Fruit fly (Drosophila melanogaster) whole organism, embryonic: ENCODE measurements around the gene Bicra.
A peak's percentile ranks its signal among the peaks of the same experiment; 100 is the strongest.

Experiments
- Atf-2 ChIP-seq: fragments of 200-800 bp; sonication (Bioruptor generic); optimal IDR thresholded peaks from 2 replicates; lab custom pipeline; 2016; ENCODE audit warnings: missing biosample characterization, missing genetic modification characterization
- B-H1 ChIP-seq: fragments of 200-800 bp; sonication (Bioruptor generic); IDR thresholded peaks from 3 replicates; pipeline ENCODE4 v1.3.6; 2022; ENCODE audit warnings: missing biosample characterization, missing genetic modification characterization
- Bgb ChIP-seq: fragments of 200-800 bp; sonication (Bioruptor generic); IDR thresholded peaks from 2 replicates; pipeline ENCODE4 v1.3.6; 2022; ENCODE audit warnings: missing biosample characterization, missing genetic modification characterization; ENCODE audit not compliant: partially characterized antibody
- C15 ChIP-seq: fragments of 200-800 bp; sonication (Bioruptor generic); IDR thresholded peaks from 3 replicates; pipeline ENCODE4 v1.3.6; 2022; ENCODE audit warnings: missing biosample characterization, missing genetic modification characterization
- CG10209 ChIP-seq: fragments of 200-800 bp; sonication (Bioruptor generic); optimal IDR thresholded peaks from 3 replicates; lab custom pipeline; 2017; ENCODE audit warnings: missing biosample characterization, mild to moderate bottlenecking, missing genetic modification characterization, missing genetic modification reagents
- CG10462 ChIP-seq: fragments of 200-800 bp; sonication (Bioruptor generic); optimal IDR thresholded peaks from 2 replicates; lab custom pipeline; 2016; ENCODE audit warnings: missing biosample characterization, missing genetic modification characterization
- CG11695 ChIP-seq: fragments of 200-800 bp; sonication (Bioruptor generic); IDR thresholded peaks from 3 replicates; pipeline ENCODE4 v1.3.6; 2022; ENCODE audit warnings: missing biosample characterization, missing genetic modification characterization
- CG12071 ChIP-seq: fragments of 200-800 bp; sonication (Bioruptor generic); optimal IDR thresholded peaks from 3 replicates; lab custom pipeline; 2018; ENCODE audit warnings: missing biosample characterization, mild to moderate bottlenecking, missing genetic modification characterization
- CG12219 ChIP-seq: fragments of 200-800 bp; sonication (Bioruptor generic); optimal IDR thresholded peaks from 3 replicates; lab custom pipeline; 2018; ENCODE audit warnings: missing biosample characterization, mild to moderate bottlenecking, missing genetic modification characterization
- CG13287 ChIP-seq: fragments of 200-800 bp; sonication (Bioruptor generic); IDR thresholded peaks from 2 replicates; pipeline ENCODE4 v1.3.6; 2022; ENCODE audit warnings: missing biosample characterization, missing genetic modification characterization; ENCODE audit not compliant: partially characterized antibody
- CG14965 ChIP-seq: fragments of 200-800 bp; sonication (Bioruptor generic); optimal IDR thresholded peaks from 2 replicates; lab custom pipeline; 2016; ENCODE audit warnings: missing biosample characterization, missing genetic modification characterization, borderline replicate concordance
- CG1602 ChIP-seq: fragments of 200-800 bp; sonication (Bioruptor generic); optimal IDR thresholded peaks from 3 replicates; lab custom pipeline; 2016; ENCODE audit warnings: missing biosample characterization, missing genetic modification characterization
- CG2199 ChIP-seq: fragments of 200-800 bp; sonication (Bioruptor generic); IDR thresholded peaks from 3 replicates; pipeline ENCODE4 v1.3.6; 2022; ENCODE audit warnings: missing biosample characterization, missing genetic modification characterization
- CG2678 ChIP-seq: fragments of 200-800 bp; sonication (Bioruptor generic); optimal IDR thresholded peaks from 3 replicates; lab custom pipeline; 2019; ENCODE audit warnings: missing biosample characterization, mild to moderate bottlenecking, missing genetic modification characterization, moderate library complexity
- CG31224 ChIP-seq: fragments of 200-800 bp; sonication (Bioruptor generic); IDR thresholded peaks from 2 replicates; pipeline ENCODE4 v1.3.6; 2022; ENCODE audit warnings: missing biosample characterization, missing genetic modification characterization
- CG4707 ChIP-seq: fragments of 200-800 bp; sonication (Bioruptor generic); optimal IDR thresholded peaks from 2 replicates; lab custom pipeline; 2018; ENCODE audit warnings: missing biosample characterization, mild to moderate bottlenecking, missing genetic modification characterization, moderate library complexity
- CG4730 ChIP-seq: fragments of 200-800 bp; sonication (Bioruptor generic); IDR thresholded peaks from 2 replicates; pipeline ENCODE4 v1.3.6; 2022; ENCODE audit warnings: missing biosample characterization, missing genetic modification characterization
- CG8290 ChIP-seq, 3 experiments: fragments of 200-800 bp; sonication (Bioruptor generic); optimal IDR thresholded peaks; 2 replicates each; lab custom pipeline; 2016 to 2019; ENCODE audit warnings: missing biosample characterization in 3 of 3, missing genetic modification characterization in 3 of 3, mild to moderate bottlenecking in 2 of 3, moderate library complexity in 1 of 3
- CG8924 ChIP-seq: fragments of 200-800 bp; optimal IDR thresholded peaks from 3 replicates; lab custom pipeline; 2019; ENCODE audit warnings: missing biosample characterization, mild to moderate bottlenecking, missing genetic modification characterization, moderate library complexity
- E2f1 ChIP-seq: fragments of 200-800 bp; sonication (Bioruptor generic); IDR thresholded peaks from 2 replicates; pipeline ENCODE4 v1.3.6; 2022; ENCODE audit warnings: missing biosample characterization, missing genetic modification characterization
- Ets65A ChIP-seq: fragments of 200-800 bp; sonication (Bioruptor generic); peaks from one replicate; lab custom pipeline; 2016; ENCODE audit warnings: missing biosample characterization, missing genetic modification characterization
- Ets97D ChIP-seq: fragments of 200-800 bp; sonication (Bioruptor generic); optimal IDR thresholded peaks from 3 replicates; lab custom pipeline; 2016; ENCODE audit warnings: missing biosample characterization, missing genetic modification characterization
- GATAe ChIP-seq: fragments of 200-800 bp; sonication (Bioruptor generic); conservative IDR thresholded peaks from 2 replicates; pipeline ENCODE4 v1.3.6; 2022; ENCODE audit warnings: missing biosample characterization, missing genetic modification characterization
- Mrtf ChIP-seq: fragments of 200-800 bp; sonication (Bioruptor generic); IDR thresholded peaks from 3 replicates; pipeline ENCODE4 v1.3.6; 2022; ENCODE audit warnings: missing biosample characterization, missing genetic modification characterization
- Nf-YB ChIP-seq: fragments of 200-800 bp; sonication (Bioruptor generic); optimal IDR thresholded peaks from 3 replicates; lab custom pipeline; 2019; ENCODE audit warnings: missing biosample characterization, mild to moderate bottlenecking, missing genetic modification characterization, moderate library complexity
- Oli ChIP-seq: fragments of 200-800 bp; sonication (Bioruptor generic); optimal IDR thresholded peaks from 2 replicates; lab custom pipeline; 2018; ENCODE audit warnings: missing biosample characterization, mild to moderate bottlenecking, missing genetic modification characterization, moderate library complexity
- Opbp ChIP-seq: fragments of 200-800 bp; sonication (Bioruptor generic); IDR thresholded peaks from 3 replicates; pipeline ENCODE4 v1.3.6; 2022; ENCODE audit warnings: missing biosample characterization, missing genetic modification characterization; ENCODE audit not compliant: partially characterized antibody
- Side ChIP-seq: fragments of 200-800 bp; sonication (Bioruptor generic); optimal IDR thresholded peaks from 2 replicates; lab custom pipeline; 2016; ENCODE audit warnings: missing biosample characterization, missing genetic modification characterization
- Stat92E ChIP-seq, 3 experiments: fragments of >200 bp in 2 of 3; fragments of 200-800 bp in 1 of 3; sonication (Bioruptor generic) in 1 of 3; optimal IDR thresholded peaks; 2 replicates each; lab custom pipeline; 2017 to 2019; ENCODE audit warnings: missing biosample characterization in 3 of 3, missing genetic modification characterization in 3 of 3, mild to moderate bottlenecking in 1 of 3, moderate library complexity in 1 of 3
- ara ChIP-seq: fragments of 200-800 bp; sonication (Bioruptor generic); IDR thresholded peaks from 2 replicates; pipeline ENCODE4 v1.3.6; 2022; ENCODE audit warnings: missing biosample characterization, missing genetic modification characterization
- bab2 ChIP-seq: fragments of 200-800 bp; sonication (Bioruptor generic); optimal IDR thresholded peaks from 2 replicates; lab custom pipeline; 2016; ENCODE audit warnings: missing biosample characterization, missing genetic modification characterization
- bbx ChIP-seq: fragments of 200-800 bp; sonication (Bioruptor generic); IDR thresholded peaks from 2 replicates; pipeline ENCODE4 v1.3.6; 2022; ENCODE audit warnings: missing biosample characterization, missing genetic modification characterization; ENCODE audit not compliant: partially characterized antibody
- btn ChIP-seq: fragments of 200-800 bp; sonication (Bioruptor generic); optimal IDR thresholded peaks from 2 replicates; lab custom pipeline; 2016; ENCODE audit warnings: missing biosample characterization, missing genetic modification characterization
- cas ChIP-seq: fragments of 200-800 bp; sonication (Bioruptor generic); IDR thresholded peaks from 2 replicates; pipeline ENCODE4 v1.3.6; 2022; ENCODE audit warnings: missing biosample characterization, missing genetic modification characterization
- cg ChIP-seq: fragments of 200-800 bp; sonication (Bioruptor generic); optimal IDR thresholded peaks from 3 replicates; lab custom pipeline; 2019; ENCODE audit warnings: missing biosample characterization, mild to moderate bottlenecking, missing genetic modification characterization, moderate library complexity
- dmrt99B ChIP-seq: fragments of 200-800 bp; sonication (Bioruptor generic); optimal IDR thresholded peaks from 2 replicates; lab custom pipeline; 2018; ENCODE audit warnings: missing biosample characterization, mild to moderate bottlenecking, missing genetic modification characterization, moderate library complexity
- gsb ChIP-seq: fragments of 200-800 bp; sonication (Bioruptor generic); IDR thresholded peaks from 2 replicates; pipeline ENCODE4 v1.3.6; 2022; ENCODE audit warnings: missing biosample characterization, missing genetic modification characterization
- gsb-n ChIP-seq: fragments of 200-800 bp; sonication (Bioruptor generic); optimal IDR thresholded peaks from 3 replicates; lab custom pipeline; 2018; ENCODE audit warnings: missing biosample characterization, mild to moderate bottlenecking, missing genetic modification characterization
- h ChIP-seq: fragments of >200 bp; optimal IDR thresholded peaks from 2 replicates; lab custom pipeline; 2017
- jigr1 ChIP-seq: fragments of 200-800 bp; sonication (Bioruptor generic); IDR thresholded peaks from 3 replicates; pipeline ENCODE4 v1.3.6; 2022; ENCODE audit warnings: missing biosample characterization, missing genetic modification characterization
- lbe ChIP-seq: fragments of 200-800 bp; sonication (Bioruptor generic); optimal IDR thresholded peaks from 2 replicates; lab custom pipeline; 2016; ENCODE audit warnings: missing biosample characterization, mild to moderate bottlenecking, missing genetic modification characterization
- mirr ChIP-seq: fragments of 200-800 bp; sonication (Bioruptor generic); optimal IDR thresholded peaks from 3 replicates; lab custom pipeline; 2018; ENCODE audit warnings: missing biosample characterization, mild to moderate bottlenecking, missing genetic modification characterization
- pan ChIP-seq, 4 experiments: fragments of >200 bp in 3 of 4; fragments of 200-800 bp in 1 of 4; sonication (Bioruptor generic) in 1 of 4; optimal IDR thresholded peaks in 3 of 4; IDR thresholded peaks in 1 of 4; 2 replicates each; pipeline versions ENCODE4 v1.3.6 to Lab custom; 2017 to 2022; ENCODE audit warnings: missing biosample characterization in 2 of 4, missing genetic modification characterization in 2 of 4, mixed read lengths in 1 of 4
- pho ChIP-seq: fragments of 200-800 bp; sonication (Bioruptor generic); optimal IDR thresholded peaks from 2 replicates; lab custom pipeline; 2016; ENCODE audit warnings: missing biosample characterization, missing genetic modification characterization
- sr ChIP-seq: fragments of 200-800 bp; sonication (Bioruptor generic); IDR thresholded peaks from 3 replicates; pipeline ENCODE4 v1.3.6; 2022; ENCODE audit warnings: missing biosample characterization, missing genetic modification characterization
- unpg ChIP-seq: fragments of 200-800 bp; sonication (Bioruptor generic); optimal IDR thresholded peaks from 3 replicates; lab custom pipeline; 2018; ENCODE audit warnings: missing biosample characterization, mild to moderate bottlenecking, missing genetic modification characterization, moderate library complexity
- vfl ChIP-seq: fragments of 200-800 bp; sonication (Bioruptor generic); optimal IDR thresholded peaks from 2 replicates; lab custom pipeline; 2016; ENCODE audit warnings: missing biosample characterization, missing genetic modification characterization
- vnd ChIP-seq: fragments of 200-800 bp; sonication (Bioruptor generic); IDR thresholded peaks from 3 replicates; pipeline ENCODE4 v1.3.6; 2022; ENCODE audit warnings: missing biosample characterization, missing genetic modification characterization; ENCODE audit not compliant: partially characterized antibody

Bicra gene

dm6 chr3R:29033909-29034629 is 28.8 kb upstream of the Bicra start, which contains the start of the genes beta4GalNAcTB and Cpsf100 (continued):
- TF ChIP-seq vnd (GFP tag; lab: Robert Waterston, UW) (no peak), CG4730 (GFP tag; lab: Robert Waterston, UW) (peak; percentile 27), mirr (GFP tag; lab: Kevin White, UChicago) (no peak), gsb-n (no peak), CG12219 (no peak), h (lab: Kevin White, UChicago) (no peak), vfl (GFP tag; lab: Kevin White, UChicago) (peak; percentile 21), CG13287 (GFP tag; lab: Robert Waterston, UW) (no peak), Ets97D (GFP tag; lab: Kevin White, UChicago) (peak; percentile 35), sr (GFP tag; lab: Robert Waterston, UW) (no peak), CG1602 (GFP tag; lab: Kevin White, UChicago) (peak; percentile 72), CG2678 (tag; lab: Kevin White, UChicago) (peak; percentile 83), bab2 (peak; percentile 68), pho (GFP tag; lab: Kevin White, UChicago) (peak; percentile 55), CG11695 (peak; percentile 25; the same call in 1 of the 3 replicates), C15 (GFP tag; lab: Robert Waterston, UW) (0 out of 3 replicates have a peak, but pooled peaks have one; percentile 47), ara (peak; percentile 46; the same call in 1 of the 2 replicates), Atf-2 (peak; percentile 58), CG2199 (GFP tag; lab: Robert Waterston, UW) (0 out of 3 replicates have a peak, but pooled peaks have one; percentile 10), btn (no peak), CG12071 (GFP tag; lab: Kevin White, UChicago) (no peak), pan (optimal IDR thresholded peaks at IDR 0.05; lab: Kevin White, UChicago) (no peak), pan (GFP tag; optimal IDR thresholded peaks at IDR 0.05 in 1 of 2, IDR thresholded peaks at IDR 0.05 in 1 of 2) (peak in 1 of 2 experiments; percentile 48), unpg (GFP tag; lab: Kevin White, UChicago) (peak; percentile 39), CG10462 (GFP tag; lab: Kevin White, UChicago) (peak; percentile 43), jigr1 (peak; percentile 18; the same call in 1 of the 3 replicates), CG14965 (no peak), Ets65A (peak; percentile 97), lbe (GFP tag; lab: Kevin White, UChicago) (no peak), CG8924 (tag; lab: Kevin White, UChicago) (peak; percentile 83), Mrtf (peak; percentile 29; the same call in 1 of the 3 replicates), dmrt99B (tag; lab: Kevin White, UChicago) (peak; percentile 72), GATAe (no peak; the same call in 1 of the 2 replicates), CG4707 (GFP tag; lab: Kevin White, UChicago) (no peak), Side (GFP tag; lab: Kevin White, UChicago) (peak; percentile 39), E2f1 (GFP tag; lab: Robert Waterston, UW) (peak; percentile 64), gsb (GFP tag; lab: Robert Waterston, UW) (no peak; the same call in 1 of the 2 replicates), CG10209 (GFP tag; lab: Kevin White, UChicago) (peak; percentile 70), Oli (peak; percentile 78), B-H1 (peak; percentile 50), Nf-YB (GFP tag; lab: Kevin White, UChicago) (peak; percentile 24), bbx (GFP tag; lab: Robert Waterston, UW) (no peak), CG8290 (GFP tag; optimal IDR thresholded peaks at IDR 0.05; lab: Kevin White, UChicago) (peak; percentile 44), CG8290 (tag; optimal IDR thresholded peaks at IDR 0.05; lab: Kevin White, UChicago) (no peak), cg (no peak), CG31224 (peak; percentile 27; the same call in 1 of the 2 replicates), Bgb (GFP tag; lab: Robert Waterston, UW) (no peak), Stat92E (GFP tag; optimal IDR thresholded peaks at IDR 0.05; lab: Kevin White, UChicago) (no peak), Opbp (GFP tag; lab: Robert Waterston, UW) (no peak), cas (GFP tag; lab: Robert Waterston, UW) (0 out of 2 replicates have a peak, but pooled peaks have one; percentile 9)
